Fruit fly (Drosophila melanogaster): ENCODE measurements around the gene opm.

DNA sequence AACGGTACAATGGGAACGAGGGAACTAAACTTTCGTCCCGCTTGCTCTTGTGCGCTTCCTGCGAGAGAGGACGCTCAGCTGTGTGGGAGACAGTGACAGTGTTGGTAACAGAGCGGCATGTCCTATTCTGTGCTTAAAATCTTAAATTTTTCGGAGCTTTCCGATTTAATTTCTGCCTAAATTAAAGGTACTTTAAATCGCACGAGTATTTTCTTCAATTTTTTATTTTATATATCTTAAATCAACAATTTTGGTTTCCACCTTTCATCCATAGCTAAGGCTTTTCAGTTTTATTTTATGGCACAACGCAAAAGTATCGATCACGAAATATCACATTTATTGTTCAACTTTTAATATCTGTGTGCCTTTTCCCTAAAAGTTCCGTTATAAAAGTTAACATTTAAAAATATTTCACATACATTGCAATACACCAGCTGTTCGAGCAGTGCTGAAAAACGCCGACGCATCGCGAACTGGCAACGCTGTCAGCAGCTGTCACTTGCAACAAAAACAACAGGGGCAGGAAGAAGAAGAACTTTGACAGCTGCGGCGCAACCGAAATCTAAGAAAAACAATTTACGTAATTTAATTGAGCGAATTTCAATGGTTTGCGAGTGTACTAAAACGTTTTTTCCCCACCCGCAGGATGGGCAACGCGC is 2.7 kb downstream of the opm start, which contains the start of the genes hiw and ND-B18:
- TF ChIP-seq insv (optimal IDR thresholded peaks at IDR 0.05) = no peak
- TF ChIP-seq Sin3A (optimal IDR thresholded peaks at IDR 0.05) = no peak
- TF ChIP-seq h (optimal IDR thresholded peaks at IDR 0.05) = no peak
- no peak for TF ChIP-seq Myc (optimal IDR thresholded peaks at IDR 0.05)
